Worm (Caenorhabditis elegans) whole organism, mixed stage, embryonic: ENCODE measurements around the gene egas-3.

Experiments
- M03D4.4 ChIP-seq: sonication (generic microtip); optimal IDR thresholded peaks from 2 replicates; lab custom pipeline; 2017; ENCODE audit warnings: mild to moderate bottlenecking, missing genetic modification characterization, missing compliant biosample characterization
- bed-3 ChIP-seq: fragments of 200-800 bp; sonication (Bioruptor generic); optimal IDR thresholded peaks from 3 replicates; lab custom pipeline; 2018; ENCODE audit warnings: mild to moderate bottlenecking, missing genetic modification characterization, moderate library complexity, missing compliant biosample characterization
- blmp-1 ChIP-seq: fragments of 150-350 bp; optimal IDR thresholded peaks from 2 replicates; lab custom pipeline; 2014; ENCODE audit warnings: missing biosample characterization, missing genetic modification characterization
- ceh-39 ChIP-seq: fragments of 150-350 bp; optimal IDR thresholded peaks from 2 replicates; lab custom pipeline; 2014; ENCODE audit warnings: missing biosample characterization, missing genetic modification characterization
- ceh-43 ChIP-seq: fragments of 200-800 bp; sonication (Bioruptor generic); optimal IDR thresholded peaks from 2 replicates; lab custom pipeline; 2018; ENCODE audit warnings: mild to moderate bottlenecking, missing genetic modification characterization, moderate library complexity, missing compliant biosample characterization
- ceh-83 ChIP-seq: fragments of 200-800 bp; sonication (Bioruptor generic); optimal IDR thresholded peaks from 2 replicates; lab custom pipeline; 2018; ENCODE audit warnings: mild to moderate bottlenecking, missing genetic modification characterization, missing compliant biosample characterization
- ces-1 ChIP-seq: fragments of 150-350 bp; optimal IDR thresholded peaks from 2 replicates; lab custom pipeline; 2014; ENCODE audit warnings: missing biosample characterization, missing genetic modification reagents, missing genetic modification characterization
- cnd-1 ChIP-seq: fragments of 200-800 bp; sonication (Bioruptor generic); optimal IDR thresholded peaks from 2 replicates; lab custom pipeline; 2018; ENCODE audit warnings: mild to moderate bottlenecking, missing genetic modification characterization, missing compliant biosample characterization
- drap-1 ChIP-seq: fragments of 200-800 bp; sonication (Bioruptor generic); optimal IDR thresholded peaks from 3 replicates; lab custom pipeline; 2018; ENCODE audit warnings: mild to moderate bottlenecking, missing genetic modification characterization, missing compliant biosample characterization
- elt-1 ChIP-seq: sonication (generic microtip); optimal IDR thresholded peaks from 2 replicates; lab custom pipeline; 2017; ENCODE audit warnings: missing genetic modification characterization, mild to moderate bottlenecking, missing compliant biosample characterization, antibody characterized with exemption, moderate library complexity, borderline replicate concordance; ENCODE audit not compliant: insufficient read depth
- elt-3 ChIP-seq: fragments of 150-350 bp; optimal IDR thresholded peaks from 2 replicates; lab custom pipeline; 2014; ENCODE audit warnings: missing biosample characterization, missing genetic modification characterization
- hlh-1 ChIP-seq: fragments of 150-350 bp; optimal IDR thresholded peaks from 2 replicates; lab custom pipeline; 2014; ENCODE audit warnings: missing biosample characterization, missing genetic modification reagents, missing genetic modification characterization
- lin-13 ChIP-seq: fragments of 150-350 bp; optimal IDR thresholded peaks from 2 replicates; lab custom pipeline; 2014; ENCODE audit warnings: missing biosample characterization, missing genetic modification characterization
- lin-32 ChIP-seq: fragments of 200-800 bp; sonication (Bioruptor generic); optimal IDR thresholded peaks from 2 replicates; lab custom pipeline; 2018; ENCODE audit warnings: mild to moderate bottlenecking, missing genetic modification characterization, missing compliant biosample characterization
- lsy-2 ChIP-seq: fragments of 150-350 bp; optimal IDR thresholded peaks from 2 replicates; lab custom pipeline; 2014; ENCODE audit warnings: missing biosample characterization, missing genetic modification characterization
- mep-1 ChIP-seq: fragments of 150-350 bp; optimal IDR thresholded peaks from 2 replicates; lab custom pipeline; 2017; ENCODE audit warnings: missing biosample characterization, missing genetic modification reagents, missing genetic modification characterization, inconsistent platforms
- mls-2 ChIP-seq: sonication (generic microtip); optimal IDR thresholded peaks from 2 replicates; lab custom pipeline; 2016; ENCODE audit warnings: mild to moderate bottlenecking, missing genetic modification characterization, moderate library complexity, missing compliant biosample characterization
- nhr-12 ChIP-seq: fragments of 150-350 bp; optimal IDR thresholded peaks from 2 replicates; lab custom pipeline; 2014; ENCODE audit warnings: missing biosample characterization, missing genetic modification characterization
- nhr-2 ChIP-seq: fragments of 150-350 bp; optimal IDR thresholded peaks from 2 replicates; lab custom pipeline; 2014; ENCODE audit warnings: missing biosample characterization, missing genetic modification characterization
- nhr-237 ChIP-seq: fragments of 150-350 bp; optimal IDR thresholded peaks from 2 replicates; lab custom pipeline; 2014; ENCODE audit warnings: missing biosample characterization, missing genetic modification characterization
- nhr-28 ChIP-seq: fragments of 150-350 bp; optimal IDR thresholded peaks from 2 replicates; lab custom pipeline; 2014; ENCODE audit warnings: missing biosample characterization, missing genetic modification characterization
- nhr-76 ChIP-seq: sonication (generic microtip); optimal IDR thresholded peaks from 2 replicates; lab custom pipeline; 2017; ENCODE audit warnings: missing biosample characterization, missing genetic modification characterization
- sem-2 ChIP-seq: fragments of 200-800 bp; sonication (Bioruptor generic); optimal IDR thresholded peaks from 2 replicates; lab custom pipeline; 2018; ENCODE audit warnings: mild to moderate bottlenecking, missing genetic modification characterization, missing compliant biosample characterization
- snpc-4 ChIP-seq: fragments of 150-350 bp; optimal IDR thresholded peaks from 2 replicates; lab custom pipeline; 2014; ENCODE audit warnings: missing biosample characterization, missing genetic modification characterization
- sptf-1 ChIP-seq: sonication (generic microtip); optimal IDR thresholded peaks from 2 replicates; lab custom pipeline; 2017; ENCODE audit warnings: mild to moderate bottlenecking, missing genetic modification characterization, moderate library complexity, missing compliant biosample characterization
- tbx-8 ChIP-seq: fragments of 200-800 bp; sonication (Bioruptor generic); optimal IDR thresholded peaks from 2 replicates; lab custom pipeline; 2018; ENCODE audit warnings: mild to moderate bottlenecking, missing genetic modification characterization, moderate library complexity, missing compliant biosample characterization
- unc-120 ChIP-seq: sonication (generic microtip); optimal IDR thresholded peaks from 2 replicates; lab custom pipeline; 2017; ENCODE audit warnings: missing genetic modification characterization, missing compliant biosample characterization; ENCODE audit not compliant: poor library complexity, severe bottlenecking
- unc-39 ChIP-seq: fragments of 150-350 bp; optimal IDR thresholded peaks from 2 replicates; lab custom pipeline; 2014; ENCODE audit warnings: missing biosample characterization, missing genetic modification characterization
- unc-62 ChIP-seq: fragments of 150-350 bp; optimal IDR thresholded peaks from 2 replicates; lab custom pipeline; 2014; ENCODE audit warnings: missing biosample characterization, missing genetic modification reagents, missing genetic modification characterization
- zip-8 ChIP-seq: fragments of 150-350 bp; optimal IDR thresholded peaks from 2 replicates; lab custom pipeline; 2014; ENCODE audit warnings: missing biosample characterization, missing genetic modification characterization
- ztf-11 ChIP-seq: fragments of 150-350 bp; optimal IDR thresholded peaks from 2 replicates; lab custom pipeline; 2014; ENCODE audit warnings: missing biosample characterization, missing genetic modification characterization

The egas-3 gene

ce11 chrV:18628907-18629306 lies 7.2 kb downstream of the egas-3 start:
- TF ChIP-seq zip-8 (tag; lab: Kevin White, UChicago) (no peak), snpc-4 (tag; lab: Kevin White, UChicago) (no peak), tbx-8 (GFP tag; lab: Kevin White, UChicago) (no peak), cnd-1 (tag; lab: Kevin White, UChicago) (no peak), ceh-43 (GFP tag; lab: Kevin White, UChicago) (no peak), bed-3 (GFP tag; lab: Kevin White, UChicago) (no peak), ceh-83 (no peak), mep-1 (tag; lab: Kevin White, UChicago) (no peak), unc-39 (tag; lab: Kevin White, UChicago) (no peak), sem-2 (GFP tag; lab: Kevin White, UChicago) (no peak), lin-13 (tag; lab: Kevin White, UChicago) (no peak), nhr-28 (no peak), hlh-1 (tag; lab: Kevin White, UChicago) (no peak), nhr-12 (tag; lab: Kevin White, UChicago) (no peak), ceh-39 (tag; lab: Kevin White, UChicago) (no peak), unc-62 (GFP tag; lab: Kevin White, UChicago) (no peak), mls-2 (tag; lab: Kevin White, UChicago) (no peak)
- TF ChIP-seq, all 35 proteins: peak for 0

- TF ChIP-seq unc-62 (GFP tag; lab: Kevin White, UChicago) (peak; percentile 54), hlh-1 (tag; lab: Kevin White, UChicago) (peak; percentile 48), lin-32 (no peak), zip-8 (tag; lab: Kevin White, UChicago) (no peak)
Observed at ce11 chrV:18627445-18627844, 8.7 kb downstream of the egas-3 start.

- TF ChIP-seq unc-120 (tag; lab: Kevin White, UChicago) (no peak), drap-1 (GFP tag; lab: Kevin White, UChicago) (no peak), nhr-28 (no peak), lsy-2 (tag; lab: Kevin White, UChicago) (no peak), zip-8 (tag; lab: Kevin White, UChicago) (no peak), nhr-237 (tag; lab: Kevin White, UChicago) (no peak), nhr-76 (tag; lab: Kevin White, UChicago) (no peak), elt-3 (tag; lab: Kevin White, UChicago) (no peak), ces-1 (GFP tag; lab: Kevin White, UChicago) (no peak), bed-3 (GFP tag; lab: Kevin White, UChicago) (no peak), sptf-1 (tag; lab: Kevin White, UChicago) (no peak), nhr-2 (tag; lab: Kevin White, UChicago) (no peak), unc-62 (GFP tag; lab: Kevin White, UChicago) (no peak), cnd-1 (tag; lab: Kevin White, UChicago) (no peak)
Observed at ce11 chrV:18626764-18627163, 9.4 kb downstream of the egas-3 start, which contains the start of gene Y69H2.15. Gene Y69H2.15 (minus strand): TSS chrV:18626864.

ce11 chrV:18622462-18622861 lies 13.7 kb downstream of the egas-3 start, which contains the start of gene Y69H2.1:
Gene Y69H2.1 (minus strand): TSS chrV:18622562.
- TF ChIP-seq mep-1 (tag; lab: Kevin White, UChicago) (no peak), nhr-12 (tag; lab: Kevin White, UChicago) (no peak), cnd-1 (tag; lab: Kevin White, UChicago) (no peak), lin-32 (no peak), ztf-11 (no peak), ceh-39 (tag; lab: Kevin White, UChicago) (no peak), elt-1 (no peak), hlh-1 (tag; lab: Kevin White, UChicago) (no peak), sptf-1 (tag; lab: Kevin White, UChicago) (no peak), blmp-1 (tag; lab: Kevin White, UChicago) (no peak), nhr-28 (no peak), lin-13 (tag; lab: Kevin White, UChicago) (no peak), ceh-43 (GFP tag; lab: Kevin White, UChicago) (no peak), mls-2 (tag; lab: Kevin White, UChicago) (no peak), snpc-4 (tag; lab: Kevin White, UChicago) (no peak), unc-39 (tag; lab: Kevin White, UChicago) (no peak), zip-8 (tag; lab: Kevin White, UChicago) (no peak), M03D4.4 (tag; lab: Kevin White, UChicago) (no peak), nhr-76 (tag; lab: Kevin White, UChicago) (no peak), ceh-83 (no peak)
